Worm (Caenorhabditis elegans) whole organism, early embryonic: ENCODE measurements around the gene C14C6.8.

Experiments
- B0310.2 ChIP-seq: sonication (generic microtip); optimal IDR thresholded peaks from 2 replicates; lab custom pipeline; 2016; ENCODE audit warnings: mild to moderate bottlenecking, missing genetic modification characterization, missing compliant biosample characterization
- aly-1 ChIP-seq: sonication (generic microtip); optimal IDR thresholded peaks from 2 replicates; lab custom pipeline; 2016; ENCODE audit warnings: missing genetic modification characterization, missing compliant biosample characterization
- ama-1 ChIP-seq: fragments of 150-350 bp; optimal IDR thresholded peaks from 2 replicates; lab custom pipeline; 2014
- ets-7 ChIP-seq: sonication (generic microtip); optimal IDR thresholded peaks from 2 replicates; lab custom pipeline; 2016; ENCODE audit warnings: missing genotype, missing genetic modification characterization, missing compliant biosample characterization
- flt-1 ChIP-seq: fragments of 200-800 bp; sonication (Bioruptor generic); IDR thresholded peaks from 2 replicates; pipeline ENCODE4 v1.3.6; 2022; ENCODE audit warnings: missing genetic modification characterization, missing compliant biosample characterization

- TF ChIP-seq ets-7 (tag; lab: Kevin White, UChicago) (no peak), ama-1 (no peak), B0310.2 (tag; lab: Kevin White, UChicago) (no peak), flt-1 (no peak), aly-1 (tag; lab: Kevin White, UChicago) (no peak)
Observed at ce11 chrV:543169-543568, 9.8 kb downstream of the C14C6.8 start, which contains the start of gene C14C6.3.
